Worm (Caenorhabditis elegans): Measurements from ENCODE around the gene dhs-25.
A peak's percentile ranks its signal among the peaks of the same experiment; 100 is the strongest.

The dhs-25 gene

ce11 chrX:1437097-1437496 is 49.2 kb upstream of the dhs-25 start:
- peak; percentile 51 for TF ChIP-seq unc-55 (GFP tag; optimal IDR thresholded peaks at IDR 0.05)
- TF ChIP-seq lin-11 (tag; optimal IDR thresholded peaks at IDR 0.05) = peak; percentile 5
- no peak for TF ChIP-seq unc-39 (tag; optimal IDR thresholded peaks at IDR 0.05)
- peak in 1 of 2 experiments; percentile 10 for TF ChIP-seq lsy-2 (tag; optimal IDR thresholded peaks at IDR 0.05)
- peak; percentile 47 for TF ChIP-seq nhr-129 (tag; optimal IDR thresholded peaks at IDR 0.05)

- TF ChIP-seq ztf-1 (GFP tag; conservative IDR thresholded peaks at IDR 0.05) (no peak), nhr-21 (tag; optimal IDR thresholded peaks at IDR 0.05) (peak; percentile 3), sem-4 (tag; optimal IDR thresholded peaks at IDR 0.05) (no peak), skn-1 (tag; optimal IDR thresholded peaks at IDR 0.05) (no peak), sma-9 (GFP tag; optimal IDR thresholded peaks at IDR 0.05) (no peak), sma-9 (tag; optimal IDR thresholded peaks at IDR 0.05) (no peak), ZK546.5 (tag; optimal IDR thresholded peaks at IDR 0.05) (no peak), dmd-4 (tag; optimal IDR thresholded peaks at IDR 0.05) (no peak), mdl-1 (tag; optimal IDR thresholded peaks at IDR 0.05) (peak in 1 of 2 experiments; percentile 34), mab-5 (tag; optimal IDR thresholded peaks at IDR 0.05) (no peak), blmp-1 (tag; optimal IDR thresholded peaks at IDR 0.05; ENCODE audit: insufficient read depth) (no peak), elt-1 (tag; optimal IDR thresholded peaks at IDR 0.05) (no peak), aly-2 (tag; optimal IDR thresholded peaks at IDR 0.05) (no peak), elt-3 (tag; optimal IDR thresholded peaks at IDR 0.05) (no peak), peb-1 (tag; optimal IDR thresholded peaks at IDR 0.05) (no peak), lin-11 (tag; optimal IDR thresholded peaks at IDR 0.05) (peak; percentile 36), crh-2 (tag; optimal IDR thresholded peaks at IDR 0.05) (peak; percentile 25), C34F6.9 (tag; optimal IDR thresholded peaks at IDR 0.05) (peak; percentile 13), unc-62 (GFP tag; optimal IDR thresholded peaks at IDR 0.05) (no peak), alr-1 (tag; optimal IDR thresholded peaks at IDR 0.05) (no peak), lin-39 (tag; optimal IDR thresholded peaks at IDR 0.05) (no peak), nhr-11 (tag; optimal IDR thresholded peaks at IDR 0.05) (no peak), lsy-2 (tag; optimal IDR thresholded peaks at IDR 0.05) (peak; percentile 20 to 39), unc-39 (tag; optimal IDR thresholded peaks at IDR 0.05) (no peak), nhr-10 (tag; optimal IDR thresholded peaks at IDR 0.05) (no peak), fos-1 (tag; optimal IDR thresholded peaks at IDR 0.05) (no peak)
Measured at ce11 chrX:1438925-1439324, 47.4 kb upstream of the dhs-25 start.

DNA sequence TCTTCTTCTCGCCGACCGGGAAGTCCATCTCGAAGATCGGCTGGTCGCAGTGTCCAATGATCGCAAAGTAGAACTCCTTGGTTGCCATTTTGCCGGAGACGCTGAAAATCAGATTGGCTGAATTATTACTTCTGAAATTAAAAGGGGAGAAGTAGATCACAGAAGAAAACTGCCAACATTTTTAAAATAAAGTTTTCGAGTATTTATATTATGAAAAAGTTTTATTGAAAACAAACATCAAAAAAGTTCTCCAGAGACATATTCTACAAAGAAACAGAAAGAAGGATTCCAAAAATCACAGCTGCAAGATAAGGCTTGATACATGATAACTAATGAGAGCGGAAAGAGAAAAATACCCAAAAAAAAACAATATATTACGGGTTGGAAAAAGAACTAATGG is 46.2 kb upstream of the dhs-25 start, which contains the start of gene sedl-1:
TSS of gene sedl-1 (minus strand) at position 101 of the 400 bp plus-strand sequence.
- TF ChIP-seq nhr-12 (tag; optimal IDR thresholded peaks at IDR 0.05) = no peak
- no peak for TF ChIP-seq ztf-1 (GFP tag; conservative IDR thresholded peaks at IDR 0.05)
- TF ChIP-seq mdl-1 (tag; optimal IDR thresholded peaks at IDR 0.05) = no peak
- TF ChIP-seq unc-39 (tag; optimal IDR thresholded peaks at IDR 0.05) = no peak
- TF ChIP-seq nhr-21 (tag; optimal IDR thresholded peaks at IDR 0.05) = no peak
- no peak for TF ChIP-seq nhr-11 (tag; optimal IDR thresholded peaks at IDR 0.05)

DNA sequence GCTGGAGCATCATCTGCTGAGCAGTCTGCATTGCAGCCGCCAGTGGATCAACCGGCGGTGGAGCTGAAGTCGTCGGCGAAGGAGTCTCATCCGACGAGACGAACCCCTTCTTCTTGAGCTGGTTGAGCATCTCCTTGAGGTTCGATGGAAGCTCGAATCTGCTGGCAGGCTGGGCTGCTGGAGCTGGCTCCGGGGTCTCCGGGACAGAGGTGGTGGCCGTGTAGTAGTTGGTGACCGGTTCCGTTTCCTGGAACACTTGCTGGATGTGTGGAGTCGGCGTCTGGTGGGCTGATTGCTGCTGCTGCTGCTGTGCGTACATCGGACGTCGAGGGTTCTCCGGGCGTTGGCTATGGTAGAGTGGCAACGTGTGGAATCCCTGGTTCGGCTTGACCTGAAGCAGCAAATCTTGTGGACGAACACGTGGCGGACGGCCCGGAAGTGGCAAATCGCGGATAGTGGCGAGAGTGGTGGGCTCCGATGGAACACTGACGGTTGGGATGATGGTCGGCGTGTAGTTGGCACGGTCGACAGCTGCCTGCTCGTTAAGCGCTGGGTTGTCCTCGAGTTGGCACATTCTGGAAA is 44.6 kb upstream of the dhs-25 start:
- TF ChIP-seq sma-3 (GFP tag; optimal IDR thresholded peaks at IDR 0.05) (no peak), C34F6.9 (tag; optimal IDR thresholded peaks at IDR 0.05) (no peak), R02D3.7 (tag; optimal IDR thresholded peaks at IDR 0.05) (no peak), blmp-1 (tag; optimal IDR thresholded peaks at IDR 0.05; ENCODE audit: insufficient read depth) (no peak)

DNA sequence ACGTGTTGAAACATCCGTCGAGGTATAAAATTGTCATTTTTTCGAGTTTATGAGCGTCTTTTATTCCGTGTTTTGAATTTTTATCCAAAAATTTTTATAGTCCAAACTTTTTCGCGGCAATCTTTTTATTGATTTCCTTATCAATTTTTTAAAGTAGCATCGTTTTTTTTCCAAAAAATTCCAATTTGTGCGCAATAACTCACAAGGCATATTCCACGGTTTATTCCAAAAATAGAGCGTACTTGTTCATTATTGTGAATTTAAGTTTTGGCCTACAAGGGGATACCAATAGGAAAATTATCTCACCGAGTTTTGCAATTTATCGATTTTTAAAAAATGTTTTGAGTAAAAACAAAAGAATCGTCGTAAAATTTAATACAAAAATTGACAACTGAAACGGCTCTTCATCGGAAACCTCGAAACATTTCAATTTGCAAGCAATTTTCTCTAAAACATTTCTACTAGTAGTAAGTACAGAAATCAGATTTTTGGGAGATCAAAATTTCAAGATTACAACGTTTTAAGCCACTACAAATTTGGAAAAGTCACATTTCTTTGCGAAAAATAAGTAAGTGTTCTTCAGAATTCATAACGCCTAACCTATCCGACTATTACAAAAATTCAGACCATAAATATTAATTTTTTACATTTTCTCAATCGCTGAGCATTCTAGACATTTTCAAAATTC is 42.6 kb upstream of the dhs-25 start:
- TF ChIP-seq unc-55 (GFP tag; optimal IDR thresholded peaks at IDR 0.05) (no peak), sma-3 (GFP tag; optimal IDR thresholded peaks at IDR 0.05) (peak; percentile 20), F13H6.1 (tag; optimal IDR thresholded peaks at IDR 0.05) (no peak), ztf-4 (tag; optimal IDR thresholded peaks at IDR 0.05) (no peak), nhr-25 (tag; optimal IDR thresholded peaks at IDR 0.05) (peak; percentile 64), ztf-1 (GFP tag; conservative IDR thresholded peaks at IDR 0.05) (no peak), C34F6.9 (tag; optimal IDR thresholded peaks at IDR 0.05) (peak; percentile 22), elt-3 (tag; optimal IDR thresholded peaks at IDR 0.05) (no peak), blmp-1 (tag; optimal IDR thresholded peaks at IDR 0.05; ENCODE audit: insufficient read depth) (no peak), nhr-6 (tag; optimal IDR thresholded peaks at IDR 0.05) (no peak), lin-13 (GFP tag; optimal IDR thresholded peaks at IDR 0.05) (peak; percentile 4)
